Fruit fly (Drosophila melanogaster): ENCODE results near the gene Zasp67.

Gene Zasp67

DNA sequence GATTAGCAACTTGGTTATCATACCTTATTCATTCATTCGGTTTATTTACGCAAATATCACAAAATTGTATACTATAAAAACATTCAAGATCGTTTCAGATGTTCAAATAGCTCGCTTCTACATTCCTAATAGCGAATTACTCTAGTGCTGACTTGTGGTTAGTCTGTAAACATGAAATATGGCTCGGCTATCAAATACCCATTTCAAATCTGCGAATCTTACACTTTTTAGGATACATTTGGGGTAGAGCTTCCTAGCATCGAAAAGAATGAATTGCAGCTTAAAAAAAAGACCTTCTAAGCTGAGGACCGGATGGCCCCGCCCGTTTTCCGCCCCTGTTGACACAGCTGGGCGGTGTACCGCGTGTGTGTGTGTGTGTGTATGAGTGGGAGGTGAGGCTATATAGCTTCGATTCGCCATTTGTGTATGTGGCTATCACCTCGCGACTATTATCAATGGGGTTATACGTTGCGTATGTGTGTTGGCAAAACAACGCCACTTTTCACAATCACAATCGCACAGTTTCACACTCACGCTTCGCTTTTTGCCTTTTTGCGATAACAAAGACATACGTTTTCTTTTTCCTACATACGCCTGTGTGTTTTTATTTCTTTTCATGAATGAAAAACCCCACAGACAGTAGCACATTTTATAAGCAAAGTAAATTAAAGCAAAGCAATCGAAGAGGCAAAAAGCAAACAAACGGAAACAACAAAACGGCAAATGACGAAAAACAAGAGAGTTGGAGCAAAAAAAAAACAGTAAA is 49.3 kb upstream of the Zasp67 start (continued):
- TF ChIP-seq CG15269 (tag; optimal IDR thresholded peaks at IDR 0.05) (peak; percentile 10), CG2199 (GFP tag; IDR thresholded peaks at IDR 0.05) (no peak), CG17912 (GFP tag; optimal IDR thresholded peaks at IDR 0.05) (no peak), run (tag; optimal IDR thresholded peaks at IDR 0.05) (no peak), CG3407 (GFP tag; optimal IDR thresholded peaks at IDR 0.05) (no peak), CG11093 (GFP tag; IDR thresholded peaks at IDR 0.05) (no peak), CG31224 (GFP tag; IDR thresholded peaks at IDR 0.05) (no peak), insv (GFP tag; optimal IDR thresholded peaks at IDR 0.05) (no peak), CG11085 (GFP tag; IDR thresholded peaks at IDR 0.05) (no peak), lab (GFP tag; optimal IDR thresholded peaks at IDR 0.05) (peak; percentile 33), CG32772 (GFP tag; IDR thresholded peaks at IDR 0.05) (no peak), NfI (GFP tag; optimal IDR thresholded peaks at IDR 0.05) (no peak), CG6683 (GFP tag; optimal IDR thresholded peaks at IDR 0.05) (no peak), Scr (GFP tag; IDR thresholded peaks at IDR 0.05; ENCODE audit: partially characterized antibody) (no peak), CG17385 (GFP tag; optimal IDR thresholded peaks at IDR 0.05) (no peak), CG15514 (GFP tag; optimal IDR thresholded peaks at IDR 0.05) (no peak), ERR (GFP tag; optimal IDR thresholded peaks at IDR 0.05) (no peak), CG11247 (GFP tag; IDR thresholded peaks at IDR 0.05) (no peak), dpn (GFP tag; optimal IDR thresholded peaks at IDR 0.05) (no peak), CG8478 (optimal IDR thresholded peaks at IDR 0.05) (no peak), CG13894 (tag; optimal IDR thresholded peaks at IDR 0.05) (no peak), en (GFP tag; optimal IDR thresholded peaks at IDR 0.05) (no peak), Dp (GFP tag; optimal IDR thresholded peaks at IDR 0.05) (no peak), tup (GFP tag; optimal IDR thresholded peaks at IDR 0.05) (no peak), HLHmδ (GFP tag; optimal IDR thresholded peaks at IDR 0.05) (no peak), ci (GFP tag; IDR thresholded peaks at IDR 0.05) (0 out of 3 replicates have a peak, but pooled peaks have one; percentile 49), CG18262 (tag; optimal IDR thresholded peaks at IDR 0.05) (no peak), pfk (GFP tag; optimal IDR thresholded peaks at IDR 0.05) (no peak), cg (GFP tag; optimal IDR thresholded peaks at IDR 0.05) (no peak), CG6654 (GFP tag; optimal IDR thresholded peaks at IDR 0.05) (no peak), B-H1 (GFP tag; IDR thresholded peaks at IDR 0.05) (no peak), Dref (GFP tag; IDR thresholded peaks at IDR 0.05) (no peak), Ada2b (GFP tag; IDR thresholded peaks at IDR 0.05) (no peak), zfh2 (GFP tag; optimal IDR thresholded peaks at IDR 0.05) (no peak), crc (GFP tag; optimal IDR thresholded peaks at IDR 0.05) (no peak), CG11504 (tag; optimal IDR thresholded peaks at IDR 0.05) (no peak), CG3847 (GFP tag; IDR thresholded peaks at IDR 0.05) (no peak), CG4820 (GFP tag; optimal IDR thresholded peaks at IDR 0.05) (no peak), CG11696 (GFP tag; IDR thresholded peaks at IDR 0.05) (no peak), Kr (GFP tag; optimal IDR thresholded peaks at IDR 0.05) (no peak), CG4730 (GFP tag; IDR thresholded peaks at IDR 0.05) (no peak), CG3838 (GFP tag; optimal IDR thresholded peaks at IDR 0.05) (no peak), usp (GFP tag; optimal IDR thresholded peaks at IDR 0.05) (no peak), pros (GFP tag; optimal IDR thresholded peaks at IDR 0.05) (no peak), Hr39 (optimal IDR thresholded peaks at IDR 0.05) (no peak), disco-r (GFP tag; optimal IDR thresholded peaks at IDR 0.05) (no peak), CG30020 (tag; optimal IDR thresholded peaks at IDR 0.05) (no peak), Opbp (GFP tag; IDR thresholded peaks at IDR 0.05; ENCODE audit: partially characterized antibody) (peak; percentile 44; the same call in 1 of the 3 replicates), CG16813 (GFP tag; IDR thresholded peaks at IDR 0.05; ENCODE audit: partially characterized antibody) (peak; percentile 54), Hmr (GFP tag; optimal IDR thresholded peaks at IDR 0.05) (peak; percentile 25), NC2β (GFP tag; optimal IDR thresholded peaks at IDR 0.05) (no peak)

All from whole organism, embryonic.